Worm (Caenorhabditis elegans) whole organism, midembryonic: ENCODE results near the gene C50C3.5.
A peak's percentile ranks its signal among the peaks of the same experiment; 100 is the strongest.

Source experiments
- T22C8.4 ChIP-seq: fragments of 200-800 bp; sonication (Bioruptor generic); IDR thresholded peaks from 2 replicates; pipeline ENCODE4 v1.3.6; 2022; ENCODE audit warnings: missing genetic modification characterization, missing compliant biosample characterization
- cog-1 ChIP-seq: sonication (generic microtip); optimal IDR thresholded peaks from 2 replicates; lab custom pipeline; 2016; ENCODE audit warnings: missing genetic modification characterization, missing compliant biosample characterization
- flt-1 ChIP-seq: fragments of 200-800 bp; sonication (Bioruptor generic); IDR thresholded peaks from 2 replicates; pipeline ENCODE4 v1.3.6; 2022; ENCODE audit warnings: missing genetic modification characterization, missing compliant biosample characterization
- klf-2 ChIP-seq: fragments of 200-800 bp; sonication (Bioruptor generic); conservative IDR thresholded peaks from 2 replicates; pipeline ENCODE4 v1.3.6; 2022; ENCODE audit warnings: missing genetic modification reagents, missing genetic modification characterization, missing compliant biosample characterization
- med-1 ChIP-seq: sonication (generic microtip); optimal IDR thresholded peaks from 2 replicates; lab custom pipeline; 2017; ENCODE audit warnings: missing genetic modification characterization, mild to moderate bottlenecking, missing compliant biosample characterization, antibody characterized with exemption, missing genetic modification reagents; ENCODE audit not compliant: insufficient read depth
- ref-1 ChIP-seq: fragments of 200-800 bp; sonication (Bioruptor generic); conservative IDR thresholded peaks from 2 replicates; pipeline ENCODE4 v1.3.6; 2022; ENCODE audit warnings: missing genetic modification reagents, missing genetic modification characterization, missing compliant biosample characterization
- tab-1 ChIP-seq: fragments of 200-800 bp; sonication (Bioruptor generic); IDR thresholded peaks from 2 replicates; pipeline ENCODE4 v1.3.6; 2022; ENCODE audit warnings: missing genetic modification characterization, missing compliant biosample characterization
- ztf-23 ChIP-seq: fragments of 200-800 bp; sonication (Bioruptor generic); IDR thresholded peaks from 2 replicates; pipeline ENCODE4 v1.3.6; 2022; ENCODE audit warnings: missing genetic modification reagents, missing genetic modification characterization, missing compliant biosample characterization
- ztf-29 ChIP-seq: fragments of 200-800 bp; sonication (Bioruptor generic); IDR thresholded peaks from 2 replicates; pipeline ENCODE4 v1.3.6; 2022; ENCODE audit warnings: missing genetic modification reagents, missing genetic modification characterization, missing compliant biosample characterization

Gene C50C3.5

DNA sequence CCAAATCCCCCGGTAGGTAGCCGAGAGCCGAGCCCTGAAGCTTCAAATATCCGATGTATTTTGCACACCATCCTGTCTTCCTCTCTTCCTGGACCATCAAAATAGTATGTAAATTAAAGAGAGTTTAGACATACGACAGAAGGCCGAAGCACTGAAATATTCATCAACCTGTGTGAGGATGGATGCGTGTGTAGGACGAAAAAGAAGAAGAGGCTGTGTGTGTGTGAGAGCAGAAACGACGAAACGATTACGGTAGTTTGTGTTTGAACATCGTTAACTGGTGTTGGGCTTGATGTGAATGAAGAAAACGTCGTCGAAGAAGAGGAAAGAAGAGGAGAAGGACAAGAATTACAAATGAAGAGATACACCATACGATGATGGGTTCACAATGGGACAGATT is 32.5 kb downstream of the C50C3.5 start:
- TF ChIP-seq ref-1 (GFP tag; lab: Robert Waterston, UW) (no peak), ztf-23 (no peak), ztf-29 (GFP tag; lab: Robert Waterston, UW) (no peak), T22C8.4 (GFP tag; lab: Robert Waterston, UW) (no peak), cog-1 (tag; lab: Kevin White, UChicago) (no peak)

DNA sequence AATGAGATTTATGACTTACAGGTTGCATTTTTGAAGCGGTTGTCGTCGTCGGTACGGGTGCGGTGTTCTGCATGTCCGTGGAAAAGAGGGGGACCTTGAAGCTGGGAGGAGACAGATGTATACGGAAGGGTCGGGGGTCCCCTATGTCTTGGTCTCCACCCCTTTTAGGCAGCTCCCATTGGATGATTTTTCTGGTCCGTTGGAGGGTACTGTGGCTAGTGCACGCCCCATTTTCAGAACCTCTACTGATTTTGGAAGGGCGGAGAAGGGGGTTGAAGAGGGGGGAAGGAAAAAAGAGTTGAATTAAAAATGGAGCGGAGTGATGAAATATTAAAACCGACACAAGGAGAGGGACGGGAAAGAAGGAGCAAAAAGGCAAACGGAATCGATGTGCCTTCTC is 37.2 kb downstream of the C50C3.5 start, which contains the start of gene unc-86:
Gene unc-86, minus strand, starts transcription at position 113 of the 400 bp plus-strand sequence.
- no peak for TF ChIP-seq ref-1 (GFP tag; lab: Robert Waterston, UW)
- no peak for TF ChIP-seq flt-1 (GFP tag; lab: Robert Waterston, UW)

DNA sequence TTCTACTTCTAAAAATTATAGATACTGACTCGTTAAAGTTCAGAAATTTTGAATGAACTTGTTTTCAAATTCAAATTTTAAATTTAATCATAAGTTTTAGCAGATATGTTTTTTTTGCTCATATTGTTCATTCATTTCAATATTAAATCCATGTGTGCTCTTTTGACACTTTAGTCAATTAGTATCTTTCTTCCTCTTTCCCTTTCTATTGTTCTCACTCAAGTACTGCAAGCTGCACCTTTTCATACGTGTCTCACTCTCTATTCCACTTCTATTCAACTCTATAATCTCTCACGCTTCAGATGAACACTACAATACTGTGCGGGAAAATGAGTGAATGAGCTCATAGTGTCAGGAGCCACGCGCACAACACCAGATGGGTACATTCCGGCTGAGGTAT is 38.9 kb downstream of the C50C3.5 start, which contains the start of gene C30A5.16:
Gene C30A5.16, plus strand, starts transcription at position 301 of the 400 bp plus-strand sequence.
- TF ChIP-seq T22C8.4 (GFP tag; lab: Robert Waterston, UW) (no peak), tab-1 (GFP tag; lab: Robert Waterston, UW) (no peak), ref-1 (GFP tag; lab: Robert Waterston, UW) (no peak), ztf-29 (GFP tag; lab: Robert Waterston, UW) (no peak), cog-1 (tag; lab: Kevin White, UChicago) (no peak), klf-2 (GFP tag; lab: Robert Waterston, UW) (no peak), ztf-23 (no peak), med-1 (GFP tag; lab: Kevin White, UChicago) (no peak), flt-1 (GFP tag; lab: Robert Waterston, UW) (no peak)

DNA sequence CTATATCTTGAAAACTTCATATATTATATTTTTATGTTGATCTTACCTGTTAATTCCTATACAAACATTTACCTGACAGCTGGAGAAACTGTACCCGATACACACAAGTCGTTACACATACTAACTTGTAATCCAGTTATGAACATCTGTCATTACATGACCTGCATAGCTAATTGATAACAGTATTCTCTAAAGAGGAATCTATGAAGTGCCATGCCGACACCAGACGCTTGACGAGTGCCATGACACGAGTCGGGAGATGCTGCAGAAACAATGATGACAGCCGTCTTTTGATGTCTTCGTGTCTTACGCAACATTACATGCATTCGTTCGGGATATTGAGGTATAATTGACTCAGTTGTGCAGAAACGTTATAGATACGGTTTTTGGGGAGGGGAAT is 41.1 kb downstream of the C50C3.5 start:
- no peak for TF ChIP-seq flt-1 (GFP tag; lab: Robert Waterston, UW)
- no peak for TF ChIP-seq klf-2 (GFP tag; lab: Robert Waterston, UW)
- no peak for TF ChIP-seq ztf-29 (GFP tag; lab: Robert Waterston, UW)
- no peak for TF ChIP-seq ref-1 (GFP tag; lab: Robert Waterston, UW)
- no peak for TF ChIP-seq T22C8.4 (GFP tag; lab: Robert Waterston, UW)
- TF ChIP-seq cog-1 (tag; lab: Kevin White, UChicago), result no peak
- no peak for TF ChIP-seq ztf-23
- no peak for TF ChIP-seq med-1 (GFP tag; lab: Kevin White, UChicago)
- no peak for TF ChIP-seq tab-1 (GFP tag; lab: Robert Waterston, UW)

DNA sequence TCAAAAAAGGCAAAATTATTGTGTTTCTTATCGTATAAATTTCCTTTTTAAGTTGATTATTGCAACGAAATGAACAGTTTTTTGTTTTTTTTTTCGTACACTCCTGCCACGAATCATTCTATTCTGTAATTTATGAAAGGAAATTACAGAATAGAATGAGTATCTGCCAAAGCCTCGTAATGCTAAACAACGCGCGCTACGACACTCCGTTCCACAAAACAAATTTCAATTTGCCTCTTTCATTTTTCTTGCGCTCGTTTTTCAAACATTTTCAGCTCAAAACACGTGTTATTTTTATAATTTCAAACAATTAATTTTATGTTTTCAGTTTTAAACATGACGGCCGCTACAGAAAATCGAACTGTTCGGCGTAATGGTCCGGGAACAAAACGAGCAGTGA is 45.7 kb downstream of the C50C3.5 start, which contains the start of gene mob-4:
Gene mob-4, plus strand, starts transcription at position 329 of the 400 bp plus-strand sequence.
- TF ChIP-seq klf-2 (GFP tag; lab: Robert Waterston, UW), result no peak
- TF ChIP-seq flt-1 (GFP tag; lab: Robert Waterston, UW), result no peak

DNA sequence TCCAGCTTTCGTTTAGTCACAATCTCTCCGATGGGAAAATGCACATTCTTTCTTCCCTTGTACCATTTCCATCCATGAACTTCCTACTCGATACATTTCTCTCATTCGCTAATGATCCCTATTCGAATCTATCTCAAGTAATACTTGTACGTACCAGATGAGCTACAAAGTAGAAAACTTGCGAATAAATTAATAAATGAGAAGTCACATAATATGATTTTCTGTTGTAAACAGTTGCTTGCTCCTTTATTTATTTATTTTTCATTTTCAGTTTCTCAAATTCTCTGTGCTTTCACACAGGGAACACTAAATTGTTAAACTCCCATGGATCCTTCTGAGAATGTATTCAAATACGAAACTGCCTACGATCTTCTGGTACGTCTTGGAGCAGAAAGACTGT is 47.2 kb downstream of the C50C3.5 start, which contains the start of gene rfs-1:
Gene rfs-1, plus strand, starts transcription at position 301 of the 400 bp plus-strand sequence.
- TF ChIP-seq ztf-23 (no peak), tab-1 (GFP tag; lab: Robert Waterston, UW) (no peak), ztf-29 (GFP tag; lab: Robert Waterston, UW) (no peak), med-1 (GFP tag; lab: Kevin White, UChicago) (no peak), flt-1 (GFP tag; lab: Robert Waterston, UW) (no peak), ref-1 (GFP tag; lab: Robert Waterston, UW) (no peak), T22C8.4 (GFP tag; lab: Robert Waterston, UW) (no peak), klf-2 (GFP tag; lab: Robert Waterston, UW) (no peak)

DNA sequence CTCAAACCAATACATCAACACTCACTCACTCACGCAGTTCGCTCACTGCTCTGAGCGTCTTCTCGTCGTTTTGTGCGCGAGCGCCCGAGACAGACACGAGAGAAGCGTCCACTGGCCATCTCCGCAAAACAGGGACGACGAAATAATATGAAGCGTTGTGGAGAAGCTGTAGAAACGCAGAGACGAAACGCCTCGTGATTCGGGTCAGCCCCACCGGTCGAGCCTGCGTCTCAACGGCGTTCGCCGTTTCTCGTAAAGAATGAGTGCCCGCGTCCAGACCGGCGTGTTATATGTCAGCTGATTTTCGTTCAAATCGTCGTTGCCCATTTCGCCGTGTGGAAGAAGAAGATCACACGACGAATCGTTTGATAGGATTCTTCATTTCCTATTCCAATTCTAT is 48.5 kb downstream of the C50C3.5 start, which contains the start of gene fbxl-1:
Gene fbxl-1, plus strand, starts transcription at position 320 of the 400 bp plus-strand sequence.
- TF ChIP-seq flt-1 (GFP tag; lab: Robert Waterston, UW) (peak; percentile 63), med-1 (GFP tag; lab: Kevin White, UChicago) (no peak)

DNA sequence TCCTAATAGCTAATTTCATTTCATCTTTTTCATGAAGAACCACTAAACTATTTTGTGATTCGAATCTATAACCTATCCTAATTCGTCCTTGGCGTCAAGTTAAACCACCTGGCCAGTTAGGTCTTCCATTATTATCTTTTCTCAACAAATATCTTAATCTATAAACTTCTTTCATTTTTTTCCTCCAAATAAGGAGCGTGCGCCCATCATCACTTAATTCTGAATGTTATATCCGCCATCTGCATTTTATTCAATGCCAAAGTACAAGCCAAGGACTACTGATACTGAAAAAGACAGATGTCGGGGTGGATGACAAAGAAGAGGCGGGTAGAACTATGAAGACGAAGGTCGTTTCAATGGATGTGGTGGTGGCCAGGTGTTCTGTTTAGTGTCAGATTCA is 49.9 kb downstream of the C50C3.5 start:
- TF ChIP-seq ref-1 (GFP tag; lab: Robert Waterston, UW), result no peak
- TF ChIP-seq ztf-23, result no peak
- TF ChIP-seq klf-2 (GFP tag; lab: Robert Waterston, UW), result no peak
- TF ChIP-seq med-1 (GFP tag; lab: Kevin White, UChicago), result no peak
- TF ChIP-seq flt-1 (GFP tag; lab: Robert Waterston, UW), result no peak
- no peak for TF ChIP-seq tab-1 (GFP tag; lab: Robert Waterston, UW)
- no peak for TF ChIP-seq ztf-29 (GFP tag; lab: Robert Waterston, UW)
- no peak for TF ChIP-seq cog-1 (tag; lab: Kevin White, UChicago)
- no peak for TF ChIP-seq T22C8.4 (GFP tag; lab: Robert Waterston, UW)

DNA sequence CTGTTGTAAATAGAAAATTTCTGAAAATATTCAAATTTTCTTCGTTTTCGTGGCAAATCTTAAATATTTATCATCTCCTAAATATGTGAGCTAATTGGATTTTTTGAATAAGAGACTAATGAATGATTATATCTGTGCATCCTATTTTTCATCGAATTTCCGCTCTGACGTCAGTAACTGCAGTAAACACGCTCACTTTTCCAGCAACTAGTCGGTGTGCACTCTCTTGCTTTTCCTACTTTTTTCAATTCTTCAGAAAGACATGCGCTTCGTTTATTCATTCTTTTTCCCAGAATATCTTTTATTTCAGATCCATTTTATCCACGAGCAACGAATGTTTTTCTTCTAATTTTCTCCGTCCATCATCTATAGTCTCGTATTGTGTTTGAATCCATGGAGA is 50.5 kb downstream of the C50C3.5 start:
- no peak for TF ChIP-seq tab-1 (GFP tag; lab: Robert Waterston, UW)
- no peak for TF ChIP-seq T22C8.4 (GFP tag; lab: Robert Waterston, UW)
- no peak for TF ChIP-seq cog-1 (tag; lab: Kevin White, UChicago)
- TF ChIP-seq klf-2 (GFP tag; lab: Robert Waterston, UW), result no peak
- no peak for TF ChIP-seq flt-1 (GFP tag; lab: Robert Waterston, UW)
- TF ChIP-seq ztf-29 (GFP tag; lab: Robert Waterston, UW), result no peak
- no peak for TF ChIP-seq ztf-23
- no peak for TF ChIP-seq med-1 (GFP tag; lab: Kevin White, UChicago)
- TF ChIP-seq ref-1 (GFP tag; lab: Robert Waterston, UW), result no peak
